Worm (Caenorhabditis elegans) whole organism, L4 larva: ENCODE measurements around the gene rars-1.

Experiments
- D1046.2 ChIP-seq: fragments of 200-800 bp; sonication (Bioruptor generic); IDR thresholded peaks from 2 replicates; pipeline ENCODE4 v1.3.6; 2022; ENCODE audit warnings: missing genetic modification characterization, missing compliant biosample characterization
- F10B5.3 ChIP-seq: sonication (generic microtip); optimal IDR thresholded peaks from 2 replicates; lab custom pipeline; 2016; ENCODE audit warnings: mild to moderate bottlenecking, missing genetic modification characterization, missing compliant biosample characterization
- F44E2.7 ChIP-seq: fragments of 200-800 bp; sonication (Bioruptor generic); IDR thresholded peaks from 2 replicates; pipeline ENCODE4 v2.1.2; 2022; ENCODE audit warnings: missing genetic modification characterization, missing compliant biosample characterization
- T20F7.1 ChIP-seq: fragments of 200-800 bp; sonication (Bioruptor generic); optimal IDR thresholded peaks from 2 replicates; lab custom pipeline; 2018; ENCODE audit warnings: mild to moderate bottlenecking, missing genetic modification characterization, missing compliant biosample characterization
- T26A8.4 ChIP-seq: fragments of 200-800 bp; sonication (Bioruptor generic); IDR thresholded peaks from 2 replicates; pipeline ENCODE4 v1.3.6; 2022; ENCODE audit warnings: missing genetic modification characterization, missing compliant biosample characterization
- Y5F2A.4 ChIP-seq: fragments of 200-800 bp; sonication (Bioruptor generic); optimal IDR thresholded peaks from 2 replicates; lab custom pipeline; 2018; ENCODE audit warnings: mild to moderate bottlenecking, missing genetic modification characterization, missing compliant biosample characterization
- aly-2 ChIP-seq: sonication (generic microtip); optimal IDR thresholded peaks from 2 replicates; lab custom pipeline; 2018; ENCODE audit warnings: missing biosample characterization, missing genetic modification characterization
- ama-1 ChIP-seq: fragments of 150-350 bp; optimal IDR thresholded peaks from 2 replicates; lab custom pipeline; 2014; ENCODE audit warnings: inconsistent platforms, mixed read lengths
- ceh-28 ChIP-seq: fragments of 150-350 bp; optimal IDR thresholded peaks from 2 replicates; lab custom pipeline; 2014; ENCODE audit warnings: missing biosample characterization, missing genetic modification reagents, missing genetic modification characterization
- ces-1 ChIP-seq: fragments of 150-350 bp; sonication (generic microtip); optimal IDR thresholded peaks from 4 replicates; lab custom pipeline; 2014; ENCODE audit warnings: missing biosample characterization, missing genetic modification reagents, missing genetic modification characterization
- daf-12 ChIP-seq: fragments of 150-350 bp; optimal IDR thresholded peaks from 2 replicates; lab custom pipeline; 2014; ENCODE audit warnings: missing biosample characterization, missing genetic modification reagents, missing genetic modification characterization
- daf-16 ChIP-seq, 3 experiments: sonication (generic microtip); optimal IDR thresholded peaks; 2 replicates each; lab custom pipeline; 2016 to 2017; ENCODE audit warnings: missing genetic modification characterization in 3 of 3, missing genetic modification reagents in 3 of 3, mild to moderate bottlenecking in 2 of 3, missing compliant biosample characterization in 2 of 3, missing biosample characterization in 1 of 3, moderate library complexity in 1 of 3
- daf-19 ChIP-seq: fragments of 200-800 bp; sonication (Bioruptor generic); conservative IDR thresholded peaks from 2 replicates; pipeline ENCODE4 v1.3.6; 2022; ENCODE audit warnings: missing genetic modification characterization, missing compliant biosample characterization
- dmd-6 ChIP-seq: fragments of 200-800 bp; sonication (Bioruptor generic); IDR thresholded peaks from 2 replicates; pipeline ENCODE4 v1.3.6; 2022; ENCODE audit warnings: missing genetic modification reagents, missing genetic modification characterization, missing compliant biosample characterization
- dmd-9 ChIP-seq: fragments of 200-800 bp; sonication (Bioruptor generic); IDR thresholded peaks from 2 replicates; pipeline ENCODE4 v1.3.6; 2022; ENCODE audit warnings: missing genetic modification reagents, missing genetic modification characterization, missing compliant biosample characterization
- dpl-1 ChIP-seq: fragments of 150-350 bp; optimal IDR thresholded peaks from 2 replicates; lab custom pipeline; 2014; ENCODE audit warnings: missing biosample characterization, missing genetic modification reagents, missing genetic modification characterization
- fkh-10 ChIP-seq: fragments of 150-350 bp; optimal IDR thresholded peaks from 2 replicates; lab custom pipeline; 2014; ENCODE audit warnings: missing biosample characterization, missing genetic modification reagents, missing genetic modification characterization
- hlh-11 ChIP-seq: fragments of 200-800 bp; sonication (Bioruptor generic); optimal IDR thresholded peaks from 2 replicates; lab custom pipeline; 2018; ENCODE audit warnings: mild to moderate bottlenecking, missing genetic modification characterization, missing compliant biosample characterization
- hlh-30 ChIP-seq: sonication (generic microtip); optimal IDR thresholded peaks from 2 replicates; lab custom pipeline; 2017; ENCODE audit warnings: antibody characterized with exemption, mild to moderate bottlenecking, missing genetic modification characterization, missing compliant biosample characterization; ENCODE audit not compliant: insufficient read depth
- hmg-1.1 ChIP-seq: fragments of 200-800 bp; sonication (Bioruptor generic); IDR thresholded peaks from 2 replicates; pipeline ENCODE4 v1.3.6; 2022; ENCODE audit warnings: missing genetic modification reagents, missing genetic modification characterization, missing compliant biosample characterization
- jun-1 ChIP-seq: fragments of 150-350 bp; optimal IDR thresholded peaks from 2 replicates; lab custom pipeline; 2014; ENCODE audit warnings: missing biosample characterization, missing genetic modification reagents, missing genetic modification characterization
- lim-7 ChIP-seq: fragments of 200-800 bp; sonication (Bioruptor generic); IDR thresholded peaks from 2 replicates; pipeline ENCODE4 v1.3.6; 2022; ENCODE audit warnings: missing genetic modification characterization, missing compliant biosample characterization
- lin-1 ChIP-seq: fragments of 200-800 bp; sonication (Bioruptor generic); IDR thresholded peaks from 2 replicates; pipeline ENCODE4 v1.3.6; 2022; ENCODE audit warnings: missing genetic modification reagents, missing genetic modification characterization, missing compliant biosample characterization
- lin-15B ChIP-seq: fragments of 150-350 bp; sonication (generic microtip); optimal IDR thresholded peaks from 3 replicates; lab custom pipeline; 2014; ENCODE audit warnings: missing biosample characterization, missing genetic modification characterization
- lin-38 ChIP-seq: fragments of 200-800 bp; sonication (Bioruptor generic); IDR thresholded peaks from 2 replicates; pipeline ENCODE4 v1.3.6; 2022; ENCODE audit warnings: missing genetic modification reagents, missing genetic modification characterization, missing compliant biosample characterization
- lin-39 ChIP-seq: fragments of 150-350 bp; optimal IDR thresholded peaks from 2 replicates; lab custom pipeline; 2014; ENCODE audit warnings: missing biosample characterization, missing genetic modification reagents, missing genetic modification characterization
- lir-3 ChIP-seq: sonication (generic microtip); optimal IDR thresholded peaks from 2 replicates; lab custom pipeline; 2016; ENCODE audit warnings: mild to moderate bottlenecking, missing genetic modification characterization, missing compliant biosample characterization
- lsy-2 ChIP-seq, 2 experiments: fragments of 150-350 bp in 1 of 2; sonication (generic microtip) in 1 of 2; optimal IDR thresholded peaks; 2 replicates each; lab custom pipeline; 2014 to 2017; ENCODE audit warnings: missing biosample characterization in 2 of 2, missing genetic modification characterization in 2 of 2
- mdt-29 ChIP-seq: fragments of 200-800 bp; sonication (Bioruptor generic); IDR thresholded peaks from 2 replicates; pipeline ENCODE4 v1.3.6; 2022; ENCODE audit warnings: missing genetic modification reagents, missing genetic modification characterization, missing compliant biosample characterization
- mes-2 ChIP-seq: sonication (generic microtip); optimal IDR thresholded peaks from 2 replicates; lab custom pipeline; 2016; ENCODE audit warnings: missing genotype, mild to moderate bottlenecking, missing genetic modification characterization, missing compliant biosample characterization; ENCODE audit not compliant: poor library complexity, severe bottlenecking
- nhr-111 ChIP-seq: fragments of 200-800 bp; sonication (Bioruptor generic); optimal IDR thresholded peaks from 2 replicates; lab custom pipeline; 2018; ENCODE audit warnings: mild to moderate bottlenecking, missing genetic modification characterization, missing compliant biosample characterization
- nhr-25 ChIP-seq: sonication (generic microtip); optimal IDR thresholded peaks from 2 replicates; lab custom pipeline; 2017; ENCODE audit warnings: missing genetic modification characterization, mild to moderate bottlenecking, missing compliant biosample characterization, antibody characterized with exemption, moderate library complexity, borderline replicate concordance; ENCODE audit not compliant: insufficient read depth
- nhr-28 ChIP-seq: fragments of 150-350 bp; optimal IDR thresholded peaks from 2 replicates; lab custom pipeline; 2014; ENCODE audit warnings: missing biosample characterization, missing genetic modification characterization
- nhr-41 ChIP-seq: fragments of 200-800 bp; sonication (Bioruptor generic); IDR thresholded peaks from 2 replicates; pipeline ENCODE4 v1.3.6; 2022; ENCODE audit warnings: missing genetic modification reagents, missing genetic modification characterization, missing compliant biosample characterization
- nhr-42 ChIP-seq: fragments of 200-800 bp; sonication (Bioruptor generic); IDR thresholded peaks from 2 replicates; pipeline ENCODE4 v1.3.6; 2022; ENCODE audit warnings: missing genetic modification characterization, missing compliant biosample characterization
- nhr-77 ChIP-seq: fragments of 150-350 bp; optimal IDR thresholded peaks from 2 replicates; lab custom pipeline; 2014; ENCODE audit warnings: missing biosample characterization, missing genetic modification characterization
- pqm-1 ChIP-seq: sonication (generic microtip); optimal IDR thresholded peaks from 2 replicates; lab custom pipeline; 2017; ENCODE audit warnings: missing biosample characterization, missing genetic modification characterization
- saeg-2 ChIP-seq: fragments of 200-800 bp; sonication (Bioruptor generic); IDR thresholded peaks from 2 replicates; pipeline ENCODE4 v1.3.6; 2022; ENCODE audit warnings: missing genetic modification reagents, missing genetic modification characterization, missing compliant biosample characterization
- spr-1 ChIP-seq: sonication (generic microtip); optimal IDR thresholded peaks from 2 replicates; lab custom pipeline; 2016; ENCODE audit warnings: mild to moderate bottlenecking, missing genetic modification characterization, missing compliant biosample characterization
- tag-97 ChIP-seq: fragments of 200-800 bp; sonication (Bioruptor generic); IDR thresholded peaks from 2 replicates; pipeline ENCODE4 v1.3.6; 2022; ENCODE audit warnings: missing genetic modification characterization, missing compliant biosample characterization
- tra-1 ChIP-seq: fragments of 200-800 bp; sonication (Bioruptor generic); IDR thresholded peaks from 2 replicates; pipeline ENCODE4 v1.3.6; 2022; ENCODE audit warnings: missing genetic modification reagents, missing genetic modification characterization, missing compliant biosample characterization
- unc-130 ChIP-seq: sonication (generic microtip); optimal IDR thresholded peaks from 2 replicates; lab custom pipeline; 2016; ENCODE audit warnings: missing genetic modification reagents, missing genetic modification characterization, missing compliant biosample characterization
- zip-2 ChIP-seq: fragments of 150-350 bp; optimal IDR thresholded peaks from 2 replicates; lab custom pipeline; 2014; ENCODE audit warnings: missing biosample characterization, missing genetic modification characterization

rars-1 gene

DNA sequence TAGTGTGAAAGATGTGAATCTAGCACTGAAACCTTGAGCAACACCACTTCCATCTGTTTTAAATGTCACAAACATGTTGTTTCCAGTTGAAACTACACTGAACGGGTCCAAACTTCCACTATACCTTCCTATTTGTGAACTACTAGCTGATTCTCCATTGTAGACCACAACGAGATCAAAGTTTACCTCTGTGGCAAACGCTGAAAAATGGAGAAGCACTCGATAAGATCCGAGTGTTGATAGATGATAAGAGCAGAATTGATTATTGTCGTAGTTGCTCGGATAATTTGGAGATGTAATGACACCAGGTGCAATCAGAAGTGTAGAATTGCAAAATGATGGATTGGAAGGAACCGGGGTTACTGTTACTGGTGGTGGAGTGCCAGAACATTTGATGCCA, 35.0 kb downstream of the rars-1 start:
- TF ChIP-seq hlh-11 (tag; lab: Kevin White, UChicago): peak; percentile 12
- TF ChIP-seq D1046.2 (GFP tag; lab: Robert Waterston, UW): no peak
- TF ChIP-seq daf-16 (GFP tag; optimal IDR thresholded peaks at IDR 0.05; lab: Kevin White, UChicago): no peak
- peak; percentile 22 for TF ChIP-seq daf-16 (tag; optimal IDR thresholded peaks at IDR 0.05; lab: Kevin White, UChicago)
- TF ChIP-seq dmd-6: 0 out of 2 replicates have a peak, but pooled peaks have one; percentile 17
- peak; percentile 11 for TF ChIP-seq nhr-28 (tag; lab: Kevin White, UChicago)
- peak; percentile 38 for TF ChIP-seq pqm-1
- TF ChIP-seq, all 104 proteins: peak for 5

DNA sequence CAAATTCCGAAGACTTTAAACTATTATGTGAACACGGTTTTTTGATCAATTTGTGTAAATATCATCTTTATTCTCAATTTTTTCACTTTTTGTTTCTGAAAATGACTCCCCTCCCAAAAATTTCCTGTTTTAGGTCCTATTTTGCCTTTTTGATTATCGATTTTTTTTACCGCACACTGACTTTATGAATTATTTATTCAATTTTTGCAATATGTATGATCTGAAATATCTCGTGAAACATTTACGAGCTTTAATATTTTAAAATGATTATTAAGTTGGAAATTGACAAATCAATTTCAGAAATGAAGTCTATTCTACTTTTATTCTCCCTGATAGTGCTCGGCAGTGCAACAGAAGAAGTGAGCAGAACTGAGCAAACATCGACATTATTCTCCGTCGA, 37.5 kb downstream of the rars-1 start, which contains the start of gene C35D10.1:
C35D10.1 (plus strand) TSS at position 301 of the 400 bp plus-strand sequence.
- TF ChIP-seq ama-1 (lab: Kevin White, UChicago) (no peak), lin-15B (tag; lab: Kevin White, UChicago) (no peak), dmd-6 (no peak), ceh-28 (peak; percentile 38), F44E2.7 (GFP tag; lab: Robert Waterston, UW) (no peak), lin-38 (GFP tag; lab: Robert Waterston, UW) (peak; percentile 62), lim-7 (no peak)

DNA sequence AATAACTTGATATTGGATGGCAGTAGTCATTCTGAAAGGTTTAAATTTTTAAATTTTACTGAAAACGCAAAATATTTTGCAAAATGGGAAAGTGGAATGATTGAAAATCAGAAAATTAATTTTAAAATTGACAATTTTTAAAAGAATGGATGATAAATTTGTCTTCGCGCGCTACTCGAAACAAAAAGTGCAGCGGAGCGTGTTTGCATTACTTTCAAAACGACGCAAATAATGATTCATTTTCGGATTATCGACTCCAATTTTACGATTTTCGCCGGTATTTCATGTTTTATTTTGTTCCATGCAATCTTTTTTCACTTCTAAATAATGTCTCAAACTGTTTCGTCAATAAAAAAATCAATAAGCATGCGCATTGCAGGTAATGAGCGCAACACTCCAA, 38.7 kb downstream of the rars-1 start, which contains the start of the genes tost-1 and arx-6:
tost-1 (minus strand) TSS at position 31 of the 400 bp plus-strand sequence.
arx-6 (plus strand) TSS at position 378 of the 400 bp plus-strand sequence.
- TF ChIP-seq lin-39 (tag; lab: Kevin White, UChicago) (no peak), T20F7.1 (GFP tag; lab: Kevin White, UChicago) (no peak), aly-2 (no peak), nhr-42 (GFP tag; lab: Robert Waterston, UW) (no peak), lin-15B (tag; lab: Kevin White, UChicago) (no peak), nhr-25 (tag; lab: Kevin White, UChicago) (no peak), T26A8.4 (no peak), saeg-2 (GFP tag; lab: Robert Waterston, UW) (no peak), mdt-29 (GFP tag; lab: Robert Waterston, UW) (no peak), hlh-30 (tag; lab: Kevin White, UChicago) (no peak), nhr-28 (tag; lab: Kevin White, UChicago) (no peak), nhr-111 (GFP tag; lab: Kevin White, UChicago) (no peak), ceh-28 (no peak), dmd-9 (GFP tag; lab: Robert Waterston, UW) (no peak), fkh-10 (GFP tag; lab: Kevin White, UChicago) (peak; percentile 19), spr-1 (tag; lab: Kevin White, UChicago) (no peak), jun-1 (tag; lab: Kevin White, UChicago) (no peak), tag-97 (no peak), ces-1 (GFP tag; lab: Kevin White, UChicago) (no peak), lin-1 (GFP tag; lab: Robert Waterston, UW) (no peak), tra-1 (GFP tag; lab: Robert Waterston, UW) (no peak), ama-1 (lab: Kevin White, UChicago) (no peak), Y5F2A.4 (no peak), lsy-2 (tag; optimal IDR thresholded peaks at IDR 0.05; lab: Kevin White, UChicago) (peak in 1 of 2 experiments; percentile 69), zip-2 (tag; lab: Kevin White, UChicago) (no peak), daf-19 (no peak), dpl-1 (GFP tag; lab: Kevin White, UChicago) (peak; percentile 84), mes-2 (tag; lab: Kevin White, UChicago) (peak; percentile 81), nhr-77 (tag; lab: Kevin White, UChicago) (no peak), lir-3 (tag; lab: Kevin White, UChicago) (no peak), hmg-1.1 (no peak), F10B5.3 (tag; lab: Kevin White, UChicago) (no peak), daf-12 (no peak), D1046.2 (GFP tag; lab: Robert Waterston, UW) (no peak), lin-38 (GFP tag; lab: Robert Waterston, UW) (peak; percentile 93), unc-130 (GFP tag; lab: Kevin White, UChicago) (no peak), nhr-41 (no peak)
